Worm (Caenorhabditis elegans) whole organism, L1 larva: ENCODE results near the gene gly-14.

Experiments
- C04F5.9 ChIP-seq: sonication (generic microtip); optimal IDR thresholded peaks from 2 replicates; lab custom pipeline; 2016; ENCODE audit warnings: missing genetic modification characterization, missing compliant biosample characterization
- C16A3.4 ChIP-seq: fragments of 150-350 bp; optimal IDR thresholded peaks from 2 replicates; lab custom pipeline; 2014; ENCODE audit warnings: missing biosample characterization, missing genetic modification characterization
- F16B12.6 ChIP-seq: fragments of 150-350 bp; optimal IDR thresholded peaks from 2 replicates; lab custom pipeline; 2014; ENCODE audit warnings: missing biosample characterization, missing genetic modification characterization
- aly-2 ChIP-seq: fragments of 150-350 bp; optimal IDR thresholded peaks from 2 replicates; lab custom pipeline; 2014; ENCODE audit warnings: missing biosample characterization, missing genetic modification characterization
- blmp-1 ChIP-seq: fragments of 150-350 bp; optimal IDR thresholded peaks from 2 replicates; lab custom pipeline; 2014; ENCODE audit warnings: missing biosample characterization, missing genetic modification characterization
- ceh-82 ChIP-seq, 3 experiments: fragments of 150-350 bp in 1 of 3; sonication (generic microtip) in 2 of 3; optimal IDR thresholded peaks; 2 replicates each; lab custom pipeline; 2014 to 2017; ENCODE audit warnings: missing biosample characterization in 3 of 3, missing genetic modification characterization in 3 of 3
- ceh-90 ChIP-seq: sonication (generic microtip); optimal IDR thresholded peaks from 2 replicates; lab custom pipeline; 2016; ENCODE audit warnings: missing genetic modification characterization, missing compliant biosample characterization
- dpl-1 ChIP-seq, 3 experiments: fragments of 150-350 bp in 2 of 3; sonication (generic microtip) in 1 of 3; optimal IDR thresholded peaks; 2 replicates each; lab custom pipeline; 2014 to 2017; ENCODE audit warnings: missing biosample characterization in 3 of 3, missing genetic modification characterization in 3 of 3, missing genetic modification reagents in 3 of 3
- efl-1 ChIP-seq, 4 experiments: fragments of 150-350 bp; optimal IDR thresholded peaks in 3 of 4; peaks in 1 of 4; 1 replicate in 1 of 4; 2 replicates in 3 of 4; lab custom pipeline; 2014; ENCODE audit warnings: missing biosample characterization in 2 of 4, missing genetic modification characterization in 2 of 4, missing genetic modification reagents in 2 of 4
- egl-27 ChIP-seq, 2 experiments: fragments of 150-350 bp in 1 of 2; sonication (generic microtip); optimal IDR thresholded peaks; 3 replicates each; lab custom pipeline; 2017 to 2018; ENCODE audit warnings: missing biosample characterization in 2 of 2, missing genetic modification characterization in 2 of 2, missing genetic modification reagents in 2 of 2
- elt-2 ChIP-seq: sonication (generic microtip); optimal IDR thresholded peaks from 2 replicates; lab custom pipeline; 2016; ENCODE audit warnings: missing genetic modification characterization, mild to moderate bottlenecking, inconsistent platforms, missing compliant biosample characterization, missing genetic modification reagents
- elt-3 ChIP-seq, 6 experiments: fragments of 150-350 bp in 1 of 6; sonication (generic microtip); optimal IDR thresholded peaks; 2 replicates each; lab custom pipeline; 2017 to 2018; ENCODE audit warnings: missing biosample characterization in 6 of 6, missing genetic modification characterization in 6 of 6, inconsistent platforms in 1 of 6
- ets-5 ChIP-seq: fragments of 200-800 bp; sonication (Bioruptor generic); IDR thresholded peaks from 2 replicates; pipeline ENCODE4 v1.3.6; 2022; ENCODE audit warnings: missing genetic modification characterization, missing compliant biosample characterization
- fkh-8 ChIP-seq: sonication (generic microtip); optimal IDR thresholded peaks from 2 replicates; lab custom pipeline; 2016; ENCODE audit warnings: mild to moderate bottlenecking, missing genetic modification characterization, missing compliant biosample characterization
- hlh-17 ChIP-seq: fragments of 200-800 bp; sonication (Bioruptor generic); optimal IDR thresholded peaks from 2 replicates; lab custom pipeline; 2018; ENCODE audit warnings: missing genetic modification characterization, mild to moderate bottlenecking, missing compliant biosample characterization, moderate library complexity, borderline replicate concordance
- hpl-2 ChIP-seq: fragments of 150-350 bp; optimal IDR thresholded peaks from 2 replicates; lab custom pipeline; 2014; ENCODE audit warnings: missing biosample characterization, missing genetic modification reagents, missing genetic modification characterization
- isw-1 ChIP-seq: fragments of 200-800 bp; sonication (Bioruptor generic); IDR thresholded peaks from 2 replicates; pipeline ENCODE4 v1.3.6; 2022; ENCODE audit warnings: missing genetic modification characterization, missing compliant biosample characterization
- jun-1 ChIP-seq: fragments of 150-350 bp; optimal IDR thresholded peaks from 2 replicates; lab custom pipeline; 2014; ENCODE audit warnings: missing biosample characterization, missing genetic modification reagents, missing genetic modification characterization
- lin-14 ChIP-seq: fragments of 200-800 bp; sonication (Bioruptor generic); optimal IDR thresholded peaks from 2 replicates; lab custom pipeline; 2018; ENCODE audit warnings: mild to moderate bottlenecking, missing genetic modification characterization, moderate library complexity, missing compliant biosample characterization
- lin-35 ChIP-seq, 2 experiments: fragments of 150-350 bp; optimal IDR thresholded peaks; 2 replicates each; lab custom pipeline; 2014; ENCODE audit warnings: missing biosample characterization in 2 of 2, missing genetic modification characterization in 2 of 2, missing genetic modification reagents in 2 of 2
- mdl-1 ChIP-seq, 2 experiments: fragments of 150-350 bp; optimal IDR thresholded peaks; 2 replicates each; lab custom pipeline; 2014 to 2017; ENCODE audit warnings: missing biosample characterization in 2 of 2, missing genetic modification characterization in 2 of 2, inconsistent platforms in 1 of 2
- mef-2 ChIP-seq: fragments of 150-350 bp; optimal IDR thresholded peaks from 2 replicates; lab custom pipeline; 2014; ENCODE audit warnings: missing biosample characterization, missing genetic modification characterization
- mep-1 ChIP-seq: fragments of 150-350 bp; optimal IDR thresholded peaks from 2 replicates; lab custom pipeline; 2014; ENCODE audit warnings: missing biosample characterization, missing genetic modification characterization
- nhr-11 ChIP-seq: fragments of 150-350 bp; optimal IDR thresholded peaks from 2 replicates; lab custom pipeline; 2014; ENCODE audit warnings: missing biosample characterization, missing genetic modification characterization
- nhr-12 ChIP-seq: sonication (generic microtip); optimal IDR thresholded peaks from 2 replicates; lab custom pipeline; 2017; ENCODE audit warnings: missing biosample characterization, missing genetic modification characterization
- nhr-20 ChIP-seq: sonication (generic microtip); optimal IDR thresholded peaks from 2 replicates; lab custom pipeline; 2016; ENCODE audit warnings: mild to moderate bottlenecking, missing genetic modification characterization, missing compliant biosample characterization
- nhr-71 ChIP-seq: sonication (generic microtip); optimal IDR thresholded peaks from 2 replicates; lab custom pipeline; 2016; ENCODE audit warnings: mild to moderate bottlenecking, missing genetic modification characterization, moderate library complexity, missing compliant biosample characterization
- nhr-84 ChIP-seq: sonication (generic microtip); optimal IDR thresholded peaks from 2 replicates; lab custom pipeline; 2017; ENCODE audit warnings: missing biosample characterization, missing genetic modification characterization
- nhr-90 ChIP-seq: sonication (generic microtip); optimal IDR thresholded peaks from 2 replicates; lab custom pipeline; 2016; ENCODE audit warnings: mild to moderate bottlenecking, missing genetic modification characterization, missing compliant biosample characterization; ENCODE audit not compliant: poor library complexity
- pag-3 ChIP-seq: sonication (generic microtip); optimal IDR thresholded peaks from 2 replicates; lab custom pipeline; 2017; ENCODE audit warnings: missing genetic modification characterization, mild to moderate bottlenecking, missing compliant biosample characterization, antibody characterized with exemption, borderline replicate concordance; ENCODE audit not compliant: insufficient read depth
- pax-3 ChIP-seq: fragments of 200-800 bp; sonication (Bioruptor generic); optimal IDR thresholded peaks from 2 replicates; lab custom pipeline; 2018; ENCODE audit warnings: mild to moderate bottlenecking, missing genetic modification characterization, moderate library complexity, missing compliant biosample characterization
- pqm-1 ChIP-seq: sonication (generic microtip); optimal IDR thresholded peaks from 3 replicates; lab custom pipeline; 2017; ENCODE audit warnings: missing biosample characterization, missing genetic modification characterization
- rnt-1 ChIP-seq: sonication (generic microtip); optimal IDR thresholded peaks from 2 replicates; lab custom pipeline; 2016; ENCODE audit warnings: mild to moderate bottlenecking, missing genetic modification characterization, moderate library complexity, missing compliant biosample characterization
- snpc-4 ChIP-seq: fragments of 150-350 bp; optimal IDR thresholded peaks from 2 replicates; lab custom pipeline; 2014; ENCODE audit warnings: missing biosample characterization, missing genetic modification characterization
- snu-23 ChIP-seq: sonication (generic microtip); optimal IDR thresholded peaks from 2 replicates; lab custom pipeline; 2016; ENCODE audit warnings: missing genetic modification characterization, missing compliant biosample characterization
- sup-37 ChIP-seq: fragments of 200-800 bp; sonication (Bioruptor generic); optimal IDR thresholded peaks from 2 replicates; lab custom pipeline; 2018; ENCODE audit warnings: mild to moderate bottlenecking, missing genetic modification characterization, missing compliant biosample characterization
- swsn-7 ChIP-seq: sonication (generic microtip); optimal IDR thresholded peaks from 2 replicates; lab custom pipeline; 2016; ENCODE audit warnings: missing genetic modification characterization, missing compliant biosample characterization
- tlp-1 ChIP-seq: fragments of 150-350 bp; optimal IDR thresholded peaks from 2 replicates; lab custom pipeline; 2014; ENCODE audit warnings: missing biosample characterization, missing genetic modification characterization
- unc-130 ChIP-seq: fragments of 150-350 bp; optimal IDR thresholded peaks from 2 replicates; lab custom pipeline; 2017; ENCODE audit warnings: missing biosample characterization, missing genetic modification characterization, inconsistent platforms
- unc-30 ChIP-seq: sonication (generic microtip); optimal IDR thresholded peaks from 2 replicates; lab custom pipeline; 2017; ENCODE audit warnings: missing biosample characterization, missing genetic modification characterization
- unc-98 ChIP-seq: fragments of 200-800 bp; sonication (Bioruptor generic); IDR thresholded peaks from 2 replicates; pipeline ENCODE4 v1.3.6; 2022; ENCODE audit warnings: missing genetic modification characterization, missing compliant biosample characterization
- vab-15 ChIP-seq: sonication (generic microtip); optimal IDR thresholded peaks from 2 replicates; lab custom pipeline; 2017; ENCODE audit warnings: missing genotype, mild to moderate bottlenecking, missing genetic modification characterization, missing compliant biosample characterization
- xbp-1 ChIP-seq: sonication (generic microtip); optimal IDR thresholded peaks from 2 replicates; lab custom pipeline; 2016; ENCODE audit warnings: missing genetic modification characterization, missing compliant biosample characterization
- zip-4 ChIP-seq: fragments of 200-800 bp; sonication (Bioruptor generic); optimal IDR thresholded peaks from 2 replicates; lab custom pipeline; 2018; ENCODE audit warnings: mild to moderate bottlenecking, missing genetic modification characterization, moderate library complexity, missing compliant biosample characterization
- ztf-4 ChIP-seq: fragments of 150-350 bp; optimal IDR thresholded peaks from 2 replicates; lab custom pipeline; 2014; ENCODE audit warnings: missing biosample characterization, missing genetic modification characterization

The gly-14 gene

ce11 chrIII:3520417-3520816 is 27.4 kb upstream of the gly-14 start:
- TF ChIP-seq vab-15 (tag; lab: Kevin White, UChicago) (no peak), sup-37 (GFP tag; lab: Kevin White, UChicago) (no peak), lin-35 (GFP tag; optimal IDR thresholded peaks at IDR 0.05; lab: Kevin White, UChicago) (peak in 1 of 2 experiments; percentile 44), nhr-12 (no peak), nhr-71 (peak; percentile 27), nhr-90 (tag; lab: Kevin White, UChicago) (peak; percentile 11), snu-23 (GFP tag; lab: Kevin White, UChicago) (peak; percentile 18), pax-3 (no peak), nhr-11 (no peak), hpl-2 (no peak), jun-1 (tag; lab: Kevin White, UChicago) (no peak), mdl-1 (tag; optimal IDR thresholded peaks at IDR 0.05; lab: Kevin White, UChicago) (peak in 1 of 2 experiments; percentile 56), elt-2 (peak; percentile 76), ztf-4 (tag; lab: Kevin White, UChicago) (no peak), lin-14 (GFP tag; lab: Kevin White, UChicago) (peak; percentile 10), fkh-8 (no peak), tlp-1 (no peak), isw-1 (GFP tag; lab: Robert Waterston, UW) (no peak), blmp-1 (peak; percentile 71), zip-4 (GFP tag; lab: Kevin White, UChicago) (no peak), aly-2 (no peak), dpl-1 (GFP tag; optimal IDR thresholded peaks at IDR 0.05; lab: Kevin White, UChicago) (no peak), nhr-20 (peak; percentile 25)

DNA sequence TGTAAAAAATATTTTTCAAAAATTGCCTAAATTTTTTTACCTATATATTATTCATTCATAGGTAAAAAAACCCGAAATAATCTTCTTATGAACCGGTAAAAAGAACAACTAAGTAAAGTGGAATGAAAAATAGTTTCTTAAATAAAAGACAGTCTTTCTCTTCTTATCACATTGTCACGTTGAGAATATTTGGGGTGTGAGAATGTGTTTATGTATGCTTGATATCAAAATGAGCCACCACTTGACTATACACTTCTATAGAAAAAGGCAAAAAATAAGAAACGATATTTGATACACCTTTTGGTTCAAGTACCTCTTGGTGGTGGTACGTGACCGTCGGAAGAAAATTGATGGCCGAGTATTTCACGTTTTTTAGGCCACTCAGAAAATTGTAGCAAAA is 26.5 kb upstream of the gly-14 start, which contains the start of gene hmit-1.3:
Gene hmit-1.3, minus strand, starts transcription at position 103 of the 400 bp plus-strand sequence.
- TF ChIP-seq elt-3 (tag; optimal IDR thresholded peaks at IDR 0.05; lab: Kevin White, UChicago) (no peak), lin-35 (GFP tag; optimal IDR thresholded peaks at IDR 0.05; lab: Kevin White, UChicago) (peak in 1 of 2 experiments; percentile 9)

ce11 chrIII:3511808-3512207 is 18.8 kb upstream of the gly-14 start:
- TF ChIP-seq dpl-1 (GFP tag; optimal IDR thresholded peaks at IDR 0.05; lab: Kevin White, UChicago): peak in 2 of 3 experiments; percentile 37 to 46
- TF ChIP-seq efl-1 (optimal IDR thresholded peaks at IDR 0.05; lab: Kevin White, UChicago): peak; percentile 26 to 52
- peak; percentile 48 to 96 for TF ChIP-seq efl-1 (GFP tag; optimal IDR thresholded peaks at IDR 0.05 in 1 of 2; lab: Kevin White, UChicago)
- TF ChIP-seq lin-35 (GFP tag; optimal IDR thresholded peaks at IDR 0.05; lab: Kevin White, UChicago): peak in 1 of 2 experiments; percentile 67
- TF ChIP-seq egl-27 (tag; optimal IDR thresholded peaks at IDR 0.05; lab: Kevin White, UChicago): no peak

- TF ChIP-seq F16B12.6 (tag; lab: Kevin White, UChicago) (peak; percentile 90), nhr-90 (tag; lab: Kevin White, UChicago) (peak; percentile 4), C16A3.4 (tag; lab: Kevin White, UChicago) (peak; percentile 3), mef-2 (no peak), C04F5.9 (tag; lab: Kevin White, UChicago) (peak; percentile 8), unc-130 (tag; lab: Kevin White, UChicago) (peak; percentile 26), nhr-20 (peak; percentile 57), ets-5 (no peak), lin-14 (GFP tag; lab: Kevin White, UChicago) (peak; percentile 72), rnt-1 (tag; lab: Kevin White, UChicago) (peak; percentile 38), ceh-82 (tag; optimal IDR thresholded peaks at IDR 0.05; lab: Kevin White, UChicago) (peak in 1 of 3 experiments; percentile 59), xbp-1 (tag; lab: Kevin White, UChicago) (peak; percentile 41), mdl-1 (tag; optimal IDR thresholded peaks at IDR 0.05; lab: Kevin White, UChicago) (peak in 1 of 2 experiments; percentile 2), efl-1 (optimal IDR thresholded peaks at IDR 0.05; lab: Kevin White, UChicago) (peak; percentile 54 to 57), efl-1 (GFP tag; optimal IDR thresholded peaks at IDR 0.05 in 1 of 2; lab: Kevin White, UChicago) (peak; percentile 76 to 94), blmp-1 (peak; percentile 67), nhr-71 (peak; percentile 65), pqm-1 (no peak), unc-30 (no peak), hlh-17 (GFP tag; lab: Kevin White, UChicago) (no peak), nhr-84 (tag; lab: Kevin White, UChicago) (no peak), mep-1 (peak; percentile 93), ceh-90 (no peak), snpc-4 (tag; lab: Kevin White, UChicago) (peak; percentile 52), swsn-7 (peak; percentile 28), unc-98 (GFP tag; lab: Robert Waterston, UW) (no peak), lin-35 (GFP tag; optimal IDR thresholded peaks at IDR 0.05; lab: Kevin White, UChicago) (peak; percentile 61 to 70), nhr-11 (no peak), pag-3 (tag; lab: Kevin White, UChicago) (no peak)
Observed at ce11 chrIII:3509908-3510307, 16.9 kb upstream of the gly-14 start, which contains the start of the genes M01F1.4 and mrpl-35. Gene M01F1.4 (minus strand): TSS chrIII:3510033. Gene mrpl-35 (plus strand): TSS chrIII:3510237.
